Fruit fly (Drosophila melanogaster) whole organism, prepupa: Measurements from ENCODE around the gene CG44355.

Experiments
- CG10631 ChIP-seq: fragments of 200-800 bp; sonication (Bioruptor generic); optimal IDR thresholded peaks from 2 replicates; lab custom pipeline; 2016; ENCODE audit warnings: missing biosample characterization, missing genetic modification characterization
- CG10669 ChIP-seq: fragments of 200-800 bp; sonication (Bioruptor generic); optimal IDR thresholded peaks from 3 replicates; lab custom pipeline; 2018; ENCODE audit warnings: missing biosample characterization, mild to moderate bottlenecking, missing genetic modification characterization, moderate library complexity
- CG11294 ChIP-seq: fragments of 200-800 bp; sonication (Bioruptor generic); IDR thresholded peaks from 2 replicates; pipeline ENCODE4 v1.3.6; 2022; ENCODE audit warnings: missing biosample characterization, missing genetic modification characterization
- CG11762 ChIP-seq: fragments of 200-800 bp; sonication (Bioruptor generic); optimal IDR thresholded peaks from 3 replicates; lab custom pipeline; 2016; ENCODE audit warnings: missing biosample characterization, missing genetic modification characterization; ENCODE audit not compliant: insufficient read depth
- CG15336 ChIP-seq: fragments of 200-800 bp; sonication (Bioruptor generic); IDR thresholded peaks from 2 replicates; pipeline ENCODE4 v1.3.6; 2022; ENCODE audit warnings: missing biosample characterization, missing genetic modification characterization
- CG3032 ChIP-seq: fragments of 200-800 bp; optimal IDR thresholded peaks from 2 replicates; lab custom pipeline; 2019; ENCODE audit warnings: missing biosample characterization, mild to moderate bottlenecking, missing genetic modification characterization, moderate library complexity
- CG31627 ChIP-seq: fragments of 200-800 bp; sonication (Bioruptor generic); optimal IDR thresholded peaks from 3 replicates; lab custom pipeline; 2016; ENCODE audit warnings: missing biosample characterization, missing genetic modification characterization
- CG32006 ChIP-seq: fragments of 200-800 bp; sonication (Bioruptor generic); optimal IDR thresholded peaks from 3 replicates; lab custom pipeline; 2017; ENCODE audit warnings: missing biosample characterization, mild to moderate bottlenecking, missing genetic modification characterization
- CG4318 ChIP-seq: fragments of 200-800 bp; sonication (Bioruptor generic); optimal IDR thresholded peaks from 3 replicates; lab custom pipeline; 2017; ENCODE audit warnings: missing biosample characterization, mild to moderate bottlenecking, missing genetic modification characterization
- CG6163 ChIP-seq: fragments of 200-800 bp; sonication (Bioruptor generic); IDR thresholded peaks from 3 replicates; pipeline ENCODE4 v1.3.6; 2022; ENCODE audit warnings: missing biosample characterization, missing genetic modification characterization
- CG6276 ChIP-seq: fragments of 200-800 bp; sonication (Bioruptor generic); optimal IDR thresholded peaks from 2 replicates; lab custom pipeline; 2017; ENCODE audit warnings: missing biosample characterization, mild to moderate bottlenecking, missing genetic modification characterization
- CG6854 ChIP-seq: fragments of 200-800 bp; sonication (Bioruptor generic); optimal IDR thresholded peaks from 2 replicates; lab custom pipeline; 2017; ENCODE audit warnings: missing biosample characterization, mild to moderate bottlenecking, missing genetic modification characterization
- CG7368 ChIP-seq: fragments of 200-800 bp; sonication (Bioruptor generic); optimal IDR thresholded peaks from 3 replicates; lab custom pipeline; 2016; ENCODE audit warnings: missing biosample characterization, missing genetic modification characterization
- CG8119 ChIP-seq: fragments of 200-800 bp; sonication (Bioruptor generic); IDR thresholded peaks from 3 replicates; pipeline ENCODE4 v1.3.6; 2022; ENCODE audit warnings: missing biosample characterization, missing genetic modification characterization
- CG8632 ChIP-seq: fragments of 200-800 bp; sonication (Bioruptor generic); optimal IDR thresholded peaks from 3 replicates; lab custom pipeline; 2016; ENCODE audit warnings: missing biosample characterization, missing genetic modification characterization
- CG9139 ChIP-seq: fragments of 200-800 bp; sonication (Bioruptor generic); optimal IDR thresholded peaks from 3 replicates; lab custom pipeline; 2017; ENCODE audit warnings: missing biosample characterization, mild to moderate bottlenecking, missing genetic modification characterization
- Eip75B ChIP-seq: fragments of 200-800 bp; sonication (Bioruptor generic); optimal IDR thresholded peaks from 3 replicates; lab custom pipeline; 2016; ENCODE audit warnings: missing biosample characterization, missing genetic modification characterization
- Eip93F ChIP-seq: fragments of 200-800 bp; sonication (Bioruptor generic); optimal IDR thresholded peaks from 2 replicates; lab custom pipeline; 2016; ENCODE audit warnings: missing biosample characterization, mild to moderate bottlenecking, missing genetic modification characterization
- Ets21C ChIP-seq: fragments of 200-800 bp; sonication (Bioruptor generic); optimal IDR thresholded peaks from 3 replicates; lab custom pipeline; 2016; ENCODE audit warnings: missing biosample characterization, missing genetic modification characterization
- Ets96B ChIP-seq: fragments of 200-800 bp; optimal IDR thresholded peaks from 2 replicates; lab custom pipeline; 2019; ENCODE audit warnings: missing biosample characterization, mild to moderate bottlenecking, missing genetic modification characterization, moderate library complexity
- Hr38 ChIP-seq: sonication (Bioruptor generic); optimal IDR thresholded peaks from 2 replicates; lab custom pipeline; 2016; ENCODE audit warnings: missing biosample characterization, missing genetic modification characterization
- Hr39 ChIP-seq: fragments of 200-800 bp; sonication (Bioruptor generic); optimal IDR thresholded peaks from 2 replicates; lab custom pipeline; 2016; ENCODE audit warnings: missing biosample characterization, missing genetic modification characterization
- Hr4 ChIP-seq: fragments of 200-800 bp; sonication (Bioruptor generic); optimal IDR thresholded peaks from 3 replicates; lab custom pipeline; 2016; ENCODE audit warnings: missing biosample characterization, missing genetic modification characterization
- Lpt ChIP-seq: fragments of 200-800 bp; sonication (Bioruptor generic); optimal IDR thresholded peaks from 3 replicates; lab custom pipeline; 2016; ENCODE audit warnings: missing biosample characterization, missing genetic modification characterization
- Met ChIP-seq: fragments of 200-800 bp; sonication (Bioruptor generic); optimal IDR thresholded peaks from 3 replicates; lab custom pipeline; 2016; ENCODE audit warnings: missing biosample characterization, missing genetic modification characterization
- OdsH ChIP-seq: fragments of 200-800 bp; sonication (Bioruptor generic); optimal IDR thresholded peaks from 3 replicates; lab custom pipeline; 2016; ENCODE audit warnings: missing biosample characterization, missing genetic modification characterization
- Smox ChIP-seq: fragments of 200-800 bp; sonication (Bioruptor generic); optimal IDR thresholded peaks from 3 replicates; lab custom pipeline; 2016; ENCODE audit warnings: missing biosample characterization, missing genetic modification characterization
- Sox14 ChIP-seq: fragments of 200-800 bp; sonication (Bioruptor generic); optimal IDR thresholded peaks from 3 replicates; lab custom pipeline; 2016; ENCODE audit warnings: missing biosample characterization, missing genetic modification characterization
- Sox15 ChIP-seq: fragments of 200-800 bp; sonication (Bioruptor generic); optimal IDR thresholded peaks from 3 replicates; lab custom pipeline; 2016; ENCODE audit warnings: missing biosample characterization, missing genetic modification characterization
- acj6 ChIP-seq: fragments of 200-800 bp; sonication (Bioruptor generic); optimal IDR thresholded peaks from 3 replicates; lab custom pipeline; 2016; ENCODE audit warnings: missing biosample characterization, missing genetic modification characterization
- cyc ChIP-seq: fragments of 200-800 bp; sonication (Bioruptor generic); optimal IDR thresholded peaks from 3 replicates; lab custom pipeline; 2016; ENCODE audit warnings: missing biosample characterization, missing genetic modification characterization
- dac ChIP-seq: fragments of 200-800 bp; sonication (Bioruptor generic); optimal IDR thresholded peaks from 2 replicates; lab custom pipeline; 2017; ENCODE audit warnings: missing biosample characterization, mild to moderate bottlenecking, missing genetic modification characterization
- dsx ChIP-seq: fragments of 200-800 bp; optimal IDR thresholded peaks from 3 replicates; lab custom pipeline; 2019; ENCODE audit warnings: missing biosample characterization, mild to moderate bottlenecking, missing genetic modification characterization, moderate library complexity; ENCODE audit not compliant: poor library complexity, severe bottlenecking
- esn ChIP-seq: fragments of 200-800 bp; sonication (Bioruptor generic); optimal IDR thresholded peaks from 2 replicates; lab custom pipeline; 2016; ENCODE audit warnings: missing biosample characterization, mild to moderate bottlenecking, missing genetic modification characterization, moderate library complexity
- fd85E ChIP-seq: fragments of 200-800 bp; sonication (Bioruptor generic); optimal IDR thresholded peaks from 3 replicates; lab custom pipeline; 2016; ENCODE audit warnings: missing biosample characterization, missing genetic modification characterization
- lz ChIP-seq: fragments of 200-800 bp; sonication (Bioruptor generic); optimal IDR thresholded peaks from 3 replicates; lab custom pipeline; 2016; ENCODE audit warnings: missing biosample characterization, missing genetic modification characterization
- svp ChIP-seq: fragments of 200-800 bp; sonication (Bioruptor generic); peaks from one replicate; lab custom pipeline; 2016; ENCODE audit warnings: missing biosample characterization, missing genetic modification characterization
- topi ChIP-seq: fragments of 200-800 bp; sonication (Bioruptor generic); optimal IDR thresholded peaks from 3 replicates; lab custom pipeline; 2016; ENCODE audit warnings: missing biosample characterization, missing genetic modification characterization
- vri ChIP-seq: fragments of 200-800 bp; sonication (Bioruptor generic); optimal IDR thresholded peaks from 3 replicates; lab custom pipeline; 2016; ENCODE audit warnings: missing biosample characterization, mild to moderate bottlenecking, missing genetic modification characterization

CG44355 gene

DNA sequence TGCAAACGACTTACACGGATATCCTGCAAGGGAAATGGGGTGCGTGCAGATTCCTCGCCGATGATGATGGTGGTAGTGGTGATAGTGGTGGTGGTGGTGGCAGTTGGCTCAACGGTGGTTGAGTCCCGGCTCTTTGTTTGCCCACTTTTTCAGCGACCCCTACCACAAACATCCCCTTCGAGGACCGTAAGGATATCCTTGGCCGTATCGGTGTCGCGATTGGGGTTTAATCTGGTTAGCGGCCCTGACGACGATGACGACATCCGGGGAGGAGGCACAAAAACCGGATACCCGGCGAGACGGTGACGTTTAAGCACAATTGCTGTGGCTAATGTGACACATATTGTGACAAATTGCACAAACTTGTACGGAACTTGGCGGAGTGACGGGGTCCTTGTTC, 20.9 kb upstream of the CG44355 start:
- no peak for TF ChIP-seq acj6
- TF ChIP-seq Ets21C, result no peak
- no peak for TF ChIP-seq Met
- no peak for TF ChIP-seq CG4318 (GFP tag; lab: Kevin White, UChicago)
- TF ChIP-seq Sox15 (GFP tag; lab: Kevin White, UChicago), result no peak
- TF ChIP-seq Hr39 (GFP tag; lab: Kevin White, UChicago), result no peak
- TF ChIP-seq lz (GFP tag; lab: Kevin White, UChicago), result no peak
- no peak for TF ChIP-seq CG7368 (GFP tag; lab: Kevin White, UChicago)
- TF ChIP-seq Eip93F (GFP tag; lab: Kevin White, UChicago), result no peak
- no peak for TF ChIP-seq CG10631 (GFP tag; lab: Kevin White, UChicago)
- TF ChIP-seq fd85E (GFP tag; lab: Kevin White, UChicago), result no peak
- TF ChIP-seq Lpt (GFP tag; lab: Kevin White, UChicago), result no peak
- no peak for TF ChIP-seq CG10669 (GFP tag; lab: Kevin White, UChicago)
- no peak for TF ChIP-seq CG11294 (GFP tag; lab: Robert Waterston, UW)

DNA sequence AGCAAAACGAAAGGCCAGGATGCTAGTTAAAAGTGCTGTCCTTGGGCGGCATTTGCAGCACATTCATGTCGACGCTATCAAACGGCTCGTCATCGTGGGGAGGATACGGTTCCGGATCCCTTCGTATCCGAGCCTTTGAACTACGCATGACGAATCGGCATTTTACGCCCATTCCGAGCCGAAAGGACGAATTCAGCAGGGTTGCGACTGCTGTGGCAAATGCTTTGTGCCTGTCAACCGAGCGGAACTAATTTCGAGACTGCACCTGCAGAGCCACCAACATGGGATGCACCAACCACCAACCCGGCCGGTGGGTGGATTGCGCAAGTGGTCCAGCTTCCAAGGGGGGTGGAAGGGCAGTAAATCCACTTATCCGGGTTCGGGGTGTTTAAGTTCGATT, 20.0 kb upstream of the CG44355 start:
- TF ChIP-seq dac (GFP tag; lab: Kevin White, UChicago) (no peak), CG3032 (tag; lab: Kevin White, UChicago) (no peak), fd85E (GFP tag; lab: Kevin White, UChicago) (no peak), CG6276 (GFP tag; lab: Kevin White, UChicago) (no peak), topi (GFP tag; lab: Kevin White, UChicago) (no peak), CG6854 (GFP tag; lab: Kevin White, UChicago) (no peak), Sox14 (GFP tag; lab: Kevin White, UChicago) (no peak), dsx (GFP tag; lab: Kevin White, UChicago) (no peak), CG9139 (GFP tag; lab: Kevin White, UChicago) (no peak), CG8632 (GFP tag; lab: Kevin White, UChicago) (no peak), Hr4 (GFP tag; lab: Kevin White, UChicago) (no peak), vri (GFP tag; lab: Kevin White, UChicago) (no peak), esn (GFP tag; lab: Kevin White, UChicago) (no peak), Lpt (GFP tag; lab: Kevin White, UChicago) (no peak)

DNA sequence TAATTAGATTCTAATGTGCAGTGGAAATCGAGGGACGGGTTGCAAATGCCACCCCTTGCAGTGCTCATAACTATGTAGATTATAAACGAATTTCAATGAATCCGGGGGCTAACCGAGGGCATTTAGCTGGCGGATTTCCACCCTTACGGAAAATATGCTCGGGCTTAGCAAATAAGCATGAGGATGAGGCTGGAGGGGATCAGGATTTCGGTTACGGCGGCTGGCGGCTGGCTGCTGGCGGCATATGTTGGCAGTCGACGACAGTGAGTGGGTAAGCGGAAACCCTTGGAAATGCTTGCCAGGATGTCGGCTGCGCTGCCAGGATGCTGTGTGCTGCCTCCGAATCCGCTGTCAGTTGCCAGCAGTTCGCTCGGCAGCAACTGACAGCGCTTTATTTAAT, 16.0 kb upstream of the CG44355 start:
- TF ChIP-seq svp (GFP tag; lab: Kevin White, UChicago) (no peak), Hr38 (GFP tag; lab: Kevin White, UChicago) (no peak), CG31627 (no peak), Ets96B (tag; lab: Kevin White, UChicago) (no peak), Smox (no peak), Eip75B (no peak), CG8119 (no peak), CG4318 (GFP tag; lab: Kevin White, UChicago) (no peak), cyc (GFP tag; lab: Kevin White, UChicago) (no peak), CG15336 (GFP tag; lab: Robert Waterston, UW) (no peak), Sox15 (GFP tag; lab: Kevin White, UChicago) (no peak), CG6163 (GFP tag; lab: Robert Waterston, UW) (no peak), CG11762 (GFP tag; lab: Kevin White, UChicago) (no peak), CG11294 (GFP tag; lab: Robert Waterston, UW) (no peak), OdsH (GFP tag; lab: Kevin White, UChicago) (no peak), dsx (GFP tag; lab: Kevin White, UChicago) (no peak), CG32006 (GFP tag; lab: Kevin White, UChicago) (no peak)
